Worm (Caenorhabditis elegans): ENCODE data around the gene fbxa-64.

Gene fbxa-64

ce11 chrV:3241175-3241574 is 36.8 kb downstream of the fbxa-64 start, which contains the start of gene srj-11:
Gene srj-11 (plus strand): TSS chrV:3241424.
- TF ChIP-seq nhr-47 (tag; optimal IDR thresholded peaks at IDR 0.05) = no peak

ce11 chrV:3236610-3237009 is 41.3 kb downstream of the fbxa-64 start, which contains the start of the genes K08D9.9 and str-16:
Gene K08D9.9 (minus strand): TSS chrV:3236710.
Gene str-16 (plus strand): TSS chrV:3236875.
- TF ChIP-seq ceh-8 (GFP tag; optimal IDR thresholded peaks at IDR 0.05) = no peak
- TF ChIP-seq nhr-71 (tag; optimal IDR thresholded peaks at IDR 0.05) = no peak
- TF ChIP-seq mef-2 (tag; optimal IDR thresholded peaks at IDR 0.05) = no peak
- no peak for TF ChIP-seq pag-3 (tag; optimal IDR thresholded peaks at IDR 0.05; ENCODE audit: borderline replicate concordance, insufficient read depth)
- no peak for TF ChIP-seq blmp-1 (tag; optimal IDR thresholded peaks at IDR 0.05)
- no peak for TF ChIP-seq unc-130 (tag; optimal IDR thresholded peaks at IDR 0.05)
- TF ChIP-seq swsn-7 (tag; optimal IDR thresholded peaks at IDR 0.05) = no peak
- TF ChIP-seq snu-23 (GFP tag; optimal IDR thresholded peaks at IDR 0.05) = no peak
- TF ChIP-seq pqm-1 (tag; optimal IDR thresholded peaks at IDR 0.05) = no peak
- no peak for TF ChIP-seq fkh-10 (GFP tag; optimal IDR thresholded peaks at IDR 0.05)
- TF ChIP-seq nhr-77 (tag; optimal IDR thresholded peaks at IDR 0.05) = no peak
- no peak for TF ChIP-seq mep-1 (tag; optimal IDR thresholded peaks at IDR 0.05)
- no peak for TF ChIP-seq efl-1 (optimal IDR thresholded peaks at IDR 0.05)
- no peak for TF ChIP-seq efl-1 (GFP tag; optimal IDR thresholded peaks at IDR 0.05 in 1 of 2)

DNA sequence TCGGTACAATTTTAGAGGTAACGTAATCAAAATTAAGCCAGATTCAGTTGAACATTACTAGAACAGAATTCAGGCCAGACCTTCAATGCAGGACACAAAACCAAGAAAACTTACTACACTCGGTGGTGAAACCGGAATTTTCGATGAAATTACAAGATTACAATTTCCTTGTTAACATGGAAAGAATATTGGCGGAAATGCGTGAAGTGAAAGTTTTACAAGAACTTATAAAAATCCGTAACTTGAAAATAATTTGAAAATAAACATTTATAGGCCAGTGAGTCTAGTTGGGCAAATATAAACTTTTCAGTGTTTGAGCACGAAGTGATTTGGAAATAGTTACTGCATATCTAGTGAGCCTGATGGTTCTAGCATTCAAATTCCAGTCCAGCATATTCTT is 43.1 kb downstream of the fbxa-64 start, which contains the start of gene K08D9.6:
Gene K08D9.6 (minus strand): TSS at position 101 of the 400 bp plus-strand sequence.
- no peak for TF ChIP-seq pag-3 (tag; optimal IDR thresholded peaks at IDR 0.05; ENCODE audit: borderline replicate concordance, insufficient read depth)
- TF ChIP-seq vab-15 (tag; optimal IDR thresholded peaks at IDR 0.05) = no peak
- TF ChIP-seq ceh-82 (tag; optimal IDR thresholded peaks at IDR 0.05) = no peak
- TF ChIP-seq fkh-4 (tag; optimal IDR thresholded peaks at IDR 0.05; ENCODE audit: borderline replicate concordance) = no peak
- no peak for TF ChIP-seq nhr-47 (tag; optimal IDR thresholded peaks at IDR 0.05)
- no peak for TF ChIP-seq jun-1 (tag; optimal IDR thresholded peaks at IDR 0.05)
- TF ChIP-seq pqm-1 (tag; optimal IDR thresholded peaks at IDR 0.05) = no peak
- TF ChIP-seq nhr-19 (GFP tag; conservative IDR thresholded peaks at IDR 0.05) = no peak
- no peak for TF ChIP-seq irx-1 (tag; optimal IDR thresholded peaks at IDR 0.05)
- no peak for TF ChIP-seq C04F5.9 (tag; optimal IDR thresholded peaks at IDR 0.05)
- TF ChIP-seq lin-39 (tag; optimal IDR thresholded peaks at IDR 0.05) = no peak
- TF ChIP-seq lin-15B (tag; optimal IDR thresholded peaks at IDR 0.05) = no peak

DNA sequence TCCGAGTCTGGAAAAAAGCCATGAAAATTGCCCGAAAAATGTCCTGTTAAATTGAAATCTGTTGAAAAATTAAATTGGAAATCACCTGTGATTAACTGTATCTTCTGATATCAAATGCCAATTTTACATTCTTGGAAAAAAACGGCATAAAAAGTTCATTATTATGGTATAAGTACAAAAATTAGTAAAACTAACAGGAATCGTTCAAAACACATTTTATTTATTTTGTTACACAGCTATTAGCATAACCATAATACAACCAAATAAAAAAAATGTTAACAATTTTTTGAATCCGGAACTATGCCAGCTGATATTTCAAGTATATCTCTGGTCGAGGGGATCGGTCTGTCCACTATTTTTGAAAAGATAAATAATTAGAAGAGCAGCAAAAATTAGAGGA is 47.4 kb downstream of the fbxa-64 start, which contains the start of gene K08D9.10:
Gene K08D9.10 (plus strand): TSS at position 301 of the 400 bp plus-strand sequence.
- TF ChIP-seq ceh-88 (GFP tag; IDR thresholded peaks at IDR 0.05) (no peak), swsn-7 (tag; optimal IDR thresholded peaks at IDR 0.05) (no peak), alr-1 (tag; optimal IDR thresholded peaks at IDR 0.05; ENCODE audit: borderline replicate concordance) (no peak), zip-4 (GFP tag; optimal IDR thresholded peaks at IDR 0.05) (no peak)

ce11 chrV:3230150-3230549 is 47.8 kb downstream of the fbxa-64 start:
- no peak for TF ChIP-seq zip-4 (GFP tag; optimal IDR thresholded peaks at IDR 0.05)
- TF ChIP-seq sup-37 (GFP tag; optimal IDR thresholded peaks at IDR 0.05) = no peak
- TF ChIP-seq ztf-11 (tag; optimal IDR thresholded peaks at IDR 0.05) = no peak
- TF ChIP-seq nhr-84 (tag; optimal IDR thresholded peaks at IDR 0.05) = no peak
- TF ChIP-seq snpc-4 (tag; optimal IDR thresholded peaks at IDR 0.05) = no peak
- no peak for TF ChIP-seq pqm-1 (tag; optimal IDR thresholded peaks at IDR 0.05)
- TF ChIP-seq unc-62 (GFP tag; optimal IDR thresholded peaks at IDR 0.05) = no peak
- TF ChIP-seq nhr-71 (tag; optimal IDR thresholded peaks at IDR 0.05) = no peak
- no peak for TF ChIP-seq swsn-7 (tag; optimal IDR thresholded peaks at IDR 0.05)
- TF ChIP-seq dsc-1 (tag; optimal IDR thresholded peaks at IDR 0.05) = no peak
- no peak for TF ChIP-seq fos-1 (tag; optimal IDR thresholded peaks at IDR 0.05)
- TF ChIP-seq efl-3 (GFP tag; optimal IDR thresholded peaks at IDR 0.05) = no peak

All from whole organism, L1 larva.